Worm (Caenorhabditis elegans) whole organism, late embryonic: ENCODE results near the gene C13F10.5.

Experiments
- C38D4.7 ChIP-seq: fragments of 200-800 bp; sonication (Bioruptor generic); optimal IDR thresholded peaks from 2 replicates; lab custom pipeline; 2018; ENCODE audit warnings: mild to moderate bottlenecking, missing genetic modification characterization, moderate library complexity, missing compliant biosample characterization
- F13H6.1 ChIP-seq: sonication (generic microtip); optimal IDR thresholded peaks from 2 replicates; lab custom pipeline; 2016; ENCODE audit warnings: missing genetic modification characterization, missing compliant biosample characterization
- K02D7.2 ChIP-seq: sonication (generic microtip); optimal IDR thresholded peaks from 2 replicates; lab custom pipeline; 2017; ENCODE audit warnings: mild to moderate bottlenecking, missing genetic modification characterization, missing compliant biosample characterization
- Y22D7AL.16 ChIP-seq: sonication (generic microtip); optimal IDR thresholded peaks from 2 replicates; lab custom pipeline; 2016; ENCODE audit warnings: missing genetic modification characterization, missing compliant biosample characterization
- ama-1 ChIP-seq: fragments of 150-350 bp; optimal IDR thresholded peaks from 2 replicates; lab custom pipeline; 2014
- ceh-18 ChIP-seq: sonication (generic microtip); optimal IDR thresholded peaks from 2 replicates; lab custom pipeline; 2016; ENCODE audit warnings: missing genetic modification characterization, missing compliant biosample characterization
- ceh-19 ChIP-seq: fragments of 200-800 bp; sonication (Bioruptor generic); optimal IDR thresholded peaks from 2 replicates; lab custom pipeline; 2018; ENCODE audit warnings: mild to moderate bottlenecking, missing genetic modification characterization, missing compliant biosample characterization
- ceh-22 ChIP-seq: sonication (generic microtip); optimal IDR thresholded peaks from 2 replicates; lab custom pipeline; 2017; ENCODE audit warnings: missing biosample characterization, missing genetic modification characterization
- ceh-45 ChIP-seq: fragments of 200-800 bp; sonication (Bioruptor generic); IDR thresholded peaks from 2 replicates; pipeline ENCODE4 v1.3.6; 2022; ENCODE audit warnings: missing genetic modification reagents, missing genetic modification characterization, missing compliant biosample characterization
- fax-1 ChIP-seq: sonication (generic microtip); optimal IDR thresholded peaks from 2 replicates; lab custom pipeline; 2016; ENCODE audit warnings: missing genotype, missing genetic modification characterization, missing compliant biosample characterization
- fkh-10 ChIP-seq: fragments of 150-350 bp; optimal IDR thresholded peaks from 2 replicates; lab custom pipeline; 2014; ENCODE audit warnings: missing biosample characterization, missing genetic modification reagents, missing genetic modification characterization
- gmeb-2 ChIP-seq: sonication (generic microtip); optimal IDR thresholded peaks from 2 replicates; lab custom pipeline; 2016; ENCODE audit warnings: missing genetic modification characterization, inconsistent platforms, missing compliant biosample characterization
- hlh-13 ChIP-seq: fragments of 200-800 bp; sonication (Bioruptor generic); optimal IDR thresholded peaks from 2 replicates; lab custom pipeline; 2018; ENCODE audit warnings: mild to moderate bottlenecking, missing genetic modification characterization, missing compliant biosample characterization
- hlh-6 ChIP-seq: sonication (generic microtip); optimal IDR thresholded peaks from 2 replicates; lab custom pipeline; 2016; ENCODE audit warnings: missing genotype, missing genetic modification characterization, missing compliant biosample characterization
- nfya-1 ChIP-seq: sonication (generic microtip); optimal IDR thresholded peaks from 2 replicates; lab custom pipeline; 2017; ENCODE audit warnings: missing genetic modification characterization, mild to moderate bottlenecking, missing compliant biosample characterization, antibody characterized with exemption, moderate library complexity
- odd-2 ChIP-seq: sonication (generic microtip); optimal IDR thresholded peaks from 2 replicates; lab custom pipeline; 2017; ENCODE audit warnings: antibody characterized with exemption, mild to moderate bottlenecking, missing genetic modification characterization, missing compliant biosample characterization
- pag-3 ChIP-seq: sonication (generic microtip); optimal IDR thresholded peaks from 2 replicates; lab custom pipeline; 2016; ENCODE audit warnings: missing compliant biosample characterization, missing genetic modification characterization, borderline replicate concordance
- pat-9 ChIP-seq: fragments of 200-800 bp; sonication (Bioruptor generic); optimal IDR thresholded peaks from 2 replicates; lab custom pipeline; 2018; ENCODE audit warnings: mild to moderate bottlenecking, missing genetic modification characterization, moderate library complexity, missing compliant biosample characterization
- pha-2 ChIP-seq: sonication (generic microtip); optimal IDR thresholded peaks from 2 replicates; lab custom pipeline; 2017; ENCODE audit warnings: mild to moderate bottlenecking, missing genetic modification characterization, missing compliant biosample characterization
- pha-4 ChIP-seq: fragments of 150-350 bp; optimal IDR thresholded peaks from 2 replicates; lab custom pipeline; 2018; ENCODE audit warnings: missing biosample characterization, missing genetic modification reagents, missing genetic modification characterization
- pqm-1 ChIP-seq: sonication (generic microtip); optimal IDR thresholded peaks from 2 replicates; lab custom pipeline; 2016; ENCODE audit warnings: missing genetic modification characterization, missing compliant biosample characterization
- sox-2 ChIP-seq: fragments of 200-800 bp; sonication (Bioruptor generic); IDR thresholded peaks from 2 replicates; pipeline ENCODE4 v1.3.6; 2022; ENCODE audit warnings: missing genetic modification reagents, missing genetic modification characterization, missing compliant biosample characterization
- sox-4 ChIP-seq: sonication (generic microtip); optimal IDR thresholded peaks from 2 replicates; lab custom pipeline; 2017; ENCODE audit warnings: mild to moderate bottlenecking, missing genetic modification characterization, inconsistent platforms, missing compliant biosample characterization
- unc-42 ChIP-seq: sonication (generic microtip); optimal IDR thresholded peaks from 2 replicates; lab custom pipeline; 2016; ENCODE audit warnings: missing genotype, missing genetic modification characterization, missing compliant biosample characterization
- zip-5 ChIP-seq: sonication (generic microtip); optimal IDR thresholded peaks from 2 replicates; lab custom pipeline; 2016; ENCODE audit warnings: missing genetic modification characterization, missing compliant biosample characterization

The C13F10.5 gene

DNA sequence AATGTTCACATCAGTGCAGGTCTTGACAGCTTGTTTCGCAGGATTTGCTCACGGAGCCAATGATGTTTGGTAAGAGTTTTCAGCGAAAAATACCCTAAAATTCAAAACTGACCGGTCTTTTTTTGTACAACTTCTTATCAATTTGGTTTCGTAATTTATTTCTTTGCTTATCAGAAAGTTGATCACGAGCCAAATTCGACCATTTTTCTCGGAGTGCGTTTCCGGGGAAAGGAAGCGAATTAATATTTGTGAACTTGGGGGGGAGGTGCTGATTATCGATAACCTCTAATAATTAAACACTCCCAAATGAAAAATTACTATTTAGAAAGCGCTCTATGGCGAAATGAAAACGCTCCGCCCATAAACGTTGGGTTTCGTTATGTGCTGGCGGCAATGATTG lies 32.3 kb downstream of the C13F10.5 start:
- TF ChIP-seq ceh-19 (GFP tag; lab: Kevin White, UChicago), result no peak

DNA sequence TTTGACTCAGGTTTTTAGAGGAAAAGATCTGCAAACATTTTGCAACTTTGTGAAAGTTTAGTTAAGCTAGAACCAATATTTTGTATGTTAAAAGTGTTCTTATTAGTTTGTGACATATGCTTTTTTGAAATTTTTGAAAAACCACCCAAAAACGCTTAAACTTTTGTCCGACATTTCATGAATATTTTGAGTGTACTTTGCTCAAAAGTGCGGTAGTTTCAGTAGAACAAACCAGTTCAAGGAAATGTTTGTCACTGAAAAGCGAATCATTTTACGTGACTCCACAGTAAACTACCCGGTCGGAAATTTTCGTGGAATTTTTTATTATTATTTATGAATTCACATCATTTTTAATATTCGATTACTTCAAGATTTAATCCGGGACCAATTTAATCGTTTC lies 34.3 kb downstream of the C13F10.5 start, which contains the start of gene pitr-5:
pitr-5 (plus strand) TSS at position 301 of the 400 bp plus-strand sequence.
- TF ChIP-seq pqm-1, result no peak

DNA sequence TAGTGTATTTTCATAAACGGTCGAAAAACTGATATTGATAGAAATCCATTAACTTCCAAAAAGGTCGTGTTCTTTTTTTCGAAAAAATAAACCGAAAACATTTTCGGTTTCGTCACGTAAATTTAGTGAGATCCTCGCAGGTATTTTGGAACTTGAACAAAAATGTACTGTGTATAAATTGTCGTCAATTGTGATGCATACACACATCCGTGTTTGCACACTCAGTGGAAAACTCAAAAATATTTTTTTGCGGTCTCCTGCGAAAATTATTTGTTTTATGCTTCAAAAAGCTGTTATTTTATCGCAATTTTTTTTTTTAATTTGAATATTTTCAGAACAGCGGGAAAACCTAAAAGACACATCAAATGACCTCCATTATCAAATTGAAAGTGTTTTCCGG lies 40.0 kb downstream of the C13F10.5 start, which contains the start of gene cpsf-2:
cpsf-2 (plus strand) TSS at position 330 of the 400 bp plus-strand sequence.
- TF ChIP-seq K02D7.2 (no peak), hlh-13 (GFP tag; lab: Kevin White, UChicago) (no peak), pha-2 (tag; lab: Kevin White, UChicago) (no peak), pag-3 (no peak)

DNA sequence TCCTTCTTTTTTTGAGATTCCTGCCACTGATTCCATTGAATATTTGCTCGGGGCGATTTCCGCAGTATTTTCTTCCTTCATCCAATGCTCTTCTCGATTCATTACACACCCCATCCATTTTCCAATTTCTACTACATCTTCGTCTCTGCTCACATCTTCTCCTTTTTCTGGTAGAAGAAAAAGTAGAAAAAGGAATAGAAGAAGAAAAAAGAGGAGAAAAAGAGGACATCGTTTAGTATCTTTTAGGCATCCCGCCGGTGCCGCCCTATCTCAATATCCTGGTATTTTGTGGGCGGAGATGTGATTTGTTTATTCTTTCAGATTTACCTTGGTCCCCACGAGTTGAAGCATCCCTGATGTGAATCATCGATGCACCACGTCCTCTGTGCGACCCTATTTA lies 43.7 kb downstream of the C13F10.5 start, which contains the start of gene lgc-39:
lgc-39 (plus strand) TSS at position 301 of the 400 bp plus-strand sequence.
- TF ChIP-seq pha-4 (tag; lab: Kevin White, UChicago), result no peak
- no peak for TF ChIP-seq fax-1 (tag; lab: Kevin White, UChicago)
- TF ChIP-seq odd-2 (tag; lab: Kevin White, UChicago), result no peak
- TF ChIP-seq ceh-19 (GFP tag; lab: Kevin White, UChicago), result no peak
- no peak for TF ChIP-seq C38D4.7 (GFP tag; lab: Kevin White, UChicago)
- TF ChIP-seq zip-5, result no peak
- TF ChIP-seq ceh-18, result no peak
- TF ChIP-seq ceh-45 (GFP tag; lab: Robert Waterston, UW), result no peak
- no peak for TF ChIP-seq sox-2
- no peak for TF ChIP-seq F13H6.1
- no peak for TF ChIP-seq ceh-22 (tag; lab: Kevin White, UChicago)
- TF ChIP-seq ama-1 (lab: Kevin White, UChicago), result no peak
- TF ChIP-seq sox-4 (tag; lab: Kevin White, UChicago), result no peak
- no peak for TF ChIP-seq Y22D7AL.16 (tag; lab: Kevin White, UChicago)
- no peak for TF ChIP-seq pat-9 (tag; lab: Kevin White, UChicago)
- no peak for TF ChIP-seq gmeb-2 (tag; lab: Kevin White, UChicago)
- no peak for TF ChIP-seq hlh-6 (tag; lab: Kevin White, UChicago)
- TF ChIP-seq unc-42 (tag; lab: Kevin White, UChicago), result no peak
- TF ChIP-seq nfya-1 (tag; lab: Kevin White, UChicago), result no peak
- TF ChIP-seq, all 69 proteins: peak for 0

ce11 chrV:7166709-7167108 lies 52.2 kb downstream of the C13F10.5 start, which contains the start of gene ugt-36:
TSS of gene ugt-36 (plus strand) at chrV:7167009.
- TF ChIP-seq fkh-10 (no peak), F13H6.1 (no peak)
